Worm (Caenorhabditis elegans) whole organism, midembryonic: ENCODE data around the gene fbxb-97.

Experiments
- T22C8.4 ChIP-seq: fragments of 200-800 bp; sonication (Bioruptor generic); IDR thresholded peaks from 2 replicates; pipeline ENCODE4 v1.3.6; 2022; ENCODE audit warnings: missing genetic modification characterization, missing compliant biosample characterization
- cog-1 ChIP-seq: sonication (generic microtip); optimal IDR thresholded peaks from 2 replicates; lab custom pipeline; 2016; ENCODE audit warnings: missing genetic modification characterization, missing compliant biosample characterization
- flt-1 ChIP-seq: fragments of 200-800 bp; sonication (Bioruptor generic); IDR thresholded peaks from 2 replicates; pipeline ENCODE4 v1.3.6; 2022; ENCODE audit warnings: missing genetic modification characterization, missing compliant biosample characterization
- klf-2 ChIP-seq: fragments of 200-800 bp; sonication (Bioruptor generic); conservative IDR thresholded peaks from 2 replicates; pipeline ENCODE4 v1.3.6; 2022; ENCODE audit warnings: missing genetic modification reagents, missing genetic modification characterization, missing compliant biosample characterization
- med-1 ChIP-seq: sonication (generic microtip); optimal IDR thresholded peaks from 2 replicates; lab custom pipeline; 2017; ENCODE audit warnings: missing genetic modification characterization, mild to moderate bottlenecking, missing compliant biosample characterization, antibody characterized with exemption, missing genetic modification reagents; ENCODE audit not compliant: insufficient read depth
- ref-1 ChIP-seq: fragments of 200-800 bp; sonication (Bioruptor generic); conservative IDR thresholded peaks from 2 replicates; pipeline ENCODE4 v1.3.6; 2022; ENCODE audit warnings: missing genetic modification reagents, missing genetic modification characterization, missing compliant biosample characterization
- tab-1 ChIP-seq: fragments of 200-800 bp; sonication (Bioruptor generic); IDR thresholded peaks from 2 replicates; pipeline ENCODE4 v1.3.6; 2022; ENCODE audit warnings: missing genetic modification characterization, missing compliant biosample characterization
- ztf-23 ChIP-seq: fragments of 200-800 bp; sonication (Bioruptor generic); IDR thresholded peaks from 2 replicates; pipeline ENCODE4 v1.3.6; 2022; ENCODE audit warnings: missing genetic modification reagents, missing genetic modification characterization, missing compliant biosample characterization
- ztf-29 ChIP-seq: fragments of 200-800 bp; sonication (Bioruptor generic); IDR thresholded peaks from 2 replicates; pipeline ENCODE4 v1.3.6; 2022; ENCODE audit warnings: missing genetic modification reagents, missing genetic modification characterization, missing compliant biosample characterization

The fbxb-97 gene

ce11 chrII:1820774-1821173 is 27.2 kb downstream of the fbxb-97 start, which contains the start of gene fbxa-3:
TSS of gene fbxa-3 (minus strand) at chrII:1820874.
- TF ChIP-seq ref-1 (GFP tag; lab: Robert Waterston, UW): no peak
- TF ChIP-seq flt-1 (GFP tag; lab: Robert Waterston, UW): no peak
- no peak for TF ChIP-seq ztf-29
- no peak for TF ChIP-seq med-1 (GFP tag; lab: Kevin White, UChicago)
- no peak for TF ChIP-seq cog-1 (tag; lab: Kevin White, UChicago)
- TF ChIP-seq T22C8.4: no peak
- TF ChIP-seq tab-1 (GFP tag; lab: Robert Waterston, UW): no peak
- TF ChIP-seq ztf-23 (GFP tag; lab: Robert Waterston, UW): no peak
- no peak for TF ChIP-seq klf-2 (GFP tag; lab: Robert Waterston, UW)

ce11 chrII:1819944-1820570 is 27.9 kb downstream of the fbxb-97 start, which contains the start of gene fbxc-19:
TSS of gene fbxc-19 (plus strand) at chrII:1820479.
- TF ChIP-seq flt-1 (GFP tag; lab: Robert Waterston, UW) (peak; percentile 51; the same call in 1 of the 2 replicates), cog-1 (tag; lab: Kevin White, UChicago) (no peak)

- TF ChIP-seq ztf-29 (no peak), med-1 (GFP tag; lab: Kevin White, UChicago) (no peak), flt-1 (GFP tag; lab: Robert Waterston, UW) (no peak), ztf-23 (GFP tag; lab: Robert Waterston, UW) (no peak), cog-1 (tag; lab: Kevin White, UChicago) (no peak), ref-1 (GFP tag; lab: Robert Waterston, UW) (no peak), klf-2 (GFP tag; lab: Robert Waterston, UW) (no peak), T22C8.4 (no peak), tab-1 (GFP tag; lab: Robert Waterston, UW) (no peak)
Measured at ce11 chrII:1818300-1818699, 29.7 kb downstream of the fbxb-97 start, which contains the start of gene fbxb-10. TSS of gene fbxb-10 (minus strand) at chrII:1818400.

ce11 chrII:1816053-1816452 is 31.9 kb downstream of the fbxb-97 start:
- TF ChIP-seq tab-1 (GFP tag; lab: Robert Waterston, UW) (no peak), ztf-29 (no peak), med-1 (GFP tag; lab: Kevin White, UChicago) (no peak), cog-1 (tag; lab: Kevin White, UChicago) (no peak), T22C8.4 (no peak), flt-1 (GFP tag; lab: Robert Waterston, UW) (no peak), ref-1 (GFP tag; lab: Robert Waterston, UW) (no peak), klf-2 (GFP tag; lab: Robert Waterston, UW) (no peak), ztf-23 (GFP tag; lab: Robert Waterston, UW) (no peak)

- TF ChIP-seq klf-2 (GFP tag; lab: Robert Waterston, UW) (no peak), ztf-29 (no peak), cog-1 (tag; lab: Kevin White, UChicago) (no peak), tab-1 (GFP tag; lab: Robert Waterston, UW) (no peak), ref-1 (GFP tag; lab: Robert Waterston, UW) (no peak), flt-1 (GFP tag; lab: Robert Waterston, UW) (no peak), T22C8.4 (no peak), med-1 (GFP tag; lab: Kevin White, UChicago) (no peak), ztf-23 (GFP tag; lab: Robert Waterston, UW) (no peak)
Measured at ce11 chrII:1808217-1808616, 39.7 kb downstream of the fbxb-97 start, which contains the start of gene C08F1.8. TSS of gene C08F1.8 (minus strand) at chrII:1808317.

ce11 chrII:1806358-1806757 is 41.6 kb downstream of the fbxb-97 start, which contains the start of gene C08F1.12:
TSS of gene C08F1.12 (minus strand) at chrII:1806458.
- TF ChIP-seq flt-1 (GFP tag; lab: Robert Waterston, UW) (no peak), ref-1 (GFP tag; lab: Robert Waterston, UW) (no peak), T22C8.4 (no peak), ztf-29 (no peak), ztf-23 (GFP tag; lab: Robert Waterston, UW) (no peak), klf-2 (GFP tag; lab: Robert Waterston, UW) (no peak), tab-1 (GFP tag; lab: Robert Waterston, UW) (no peak), med-1 (GFP tag; lab: Kevin White, UChicago) (no peak), cog-1 (tag; lab: Kevin White, UChicago) (no peak)
